Worm (Caenorhabditis elegans) whole organism, young adult: ENCODE measurements around the gene F43E2.1.

Source experiments
- B0019.2 ChIP-seq: fragments of 200-800 bp; sonication (Bioruptor generic); conservative IDR thresholded peaks from 2 replicates; pipeline ENCODE4 v1.3.6; 2022; ENCODE audit warnings: missing genetic modification reagents, missing genetic modification characterization, missing compliant biosample characterization
- F10E7.11 ChIP-seq: sonication (generic microtip); optimal IDR thresholded peaks from 2 replicates; lab custom pipeline; 2017; ENCODE audit warnings: mild to moderate bottlenecking, missing genetic modification characterization, moderate library complexity, missing compliant biosample characterization
- F22D6.2 ChIP-seq: sonication (generic microtip); optimal IDR thresholded peaks from 2 replicates; lab custom pipeline; 2016; ENCODE audit warnings: mild to moderate bottlenecking, missing genetic modification characterization, missing compliant biosample characterization
- F52B5.7 ChIP-seq: sonication (generic microtip); optimal IDR thresholded peaks from 2 replicates; lab custom pipeline; 2016; ENCODE audit warnings: mild to moderate bottlenecking, missing genetic modification characterization, missing compliant biosample characterization
- F57A8.1 ChIP-seq: fragments of 200-800 bp; sonication (Bioruptor generic); optimal IDR thresholded peaks from 2 replicates; lab custom pipeline; 2018; ENCODE audit warnings: mild to moderate bottlenecking, missing genetic modification characterization, moderate library complexity, missing compliant biosample characterization
- Y53G8AR.9 ChIP-seq: fragments of 200-800 bp; sonication (Bioruptor generic); conservative IDR thresholded peaks from 2 replicates; pipeline ENCODE4 v1.3.6; 2022; ENCODE audit warnings: missing genetic modification reagents, missing genetic modification characterization, missing compliant biosample characterization
- Y95B8A.8 ChIP-seq: fragments of 200-800 bp; sonication (Bioruptor generic); IDR thresholded peaks from 2 replicates; pipeline ENCODE4 v1.3.6; 2022; ENCODE audit warnings: missing genetic modification reagents, missing genetic modification characterization, missing compliant biosample characterization
- aptf-2 ChIP-seq: fragments of 200-800 bp; sonication (Bioruptor generic); conservative IDR thresholded peaks from 2 replicates; pipeline ENCODE4 v1.3.6; 2022; ENCODE audit warnings: missing genetic modification reagents, missing genetic modification characterization, missing compliant biosample characterization
- aptf-3 ChIP-seq: fragments of 200-800 bp; sonication (Bioruptor generic); IDR thresholded peaks from 2 replicates; pipeline ENCODE4 v1.3.6; 2022; ENCODE audit warnings: missing genetic modification characterization, missing compliant biosample characterization
- atf-7 ChIP-seq: sonication (generic microtip); optimal IDR thresholded peaks from 2 replicates; lab custom pipeline; 2017; ENCODE audit warnings: mild to moderate bottlenecking, missing genetic modification characterization, missing compliant biosample characterization
- bed-1 ChIP-seq: fragments of 200-800 bp; sonication (Bioruptor generic); IDR thresholded peaks from 2 replicates; pipeline ENCODE4 v1.3.6; 2022; ENCODE audit warnings: missing genetic modification reagents, missing genetic modification characterization, missing compliant biosample characterization
- bed-2 ChIP-seq: fragments of 200-800 bp; sonication (Bioruptor generic); IDR thresholded peaks from 2 replicates; pipeline ENCODE4 v1.3.6; 2022; ENCODE audit warnings: missing genetic modification reagents, missing genetic modification characterization, missing compliant biosample characterization
- ceh-79 ChIP-seq: sonication (generic microtip); optimal IDR thresholded peaks from 2 replicates; lab custom pipeline; 2017; ENCODE audit warnings: mild to moderate bottlenecking, missing genetic modification characterization, missing compliant biosample characterization
- dpl-1 ChIP-seq: fragments of 150-350 bp; optimal IDR thresholded peaks from 2 replicates; lab custom pipeline; 2014; ENCODE audit warnings: missing biosample characterization, missing genetic modification reagents, missing genetic modification characterization
- efl-1 ChIP-seq: fragments of 150-350 bp; optimal IDR thresholded peaks from 2 replicates; lab custom pipeline; 2014; ENCODE audit warnings: missing biosample characterization, missing genetic modification reagents, missing genetic modification characterization
- egl-18 ChIP-seq: fragments of 200-800 bp; sonication (Bioruptor generic); IDR thresholded peaks from 2 replicates; pipeline ENCODE4 v1.3.6; 2022; ENCODE audit warnings: missing genetic modification reagents, missing genetic modification characterization, missing compliant biosample characterization
- egl-44 ChIP-seq: fragments of 200-800 bp; sonication (Bioruptor generic); IDR thresholded peaks from 2 replicates; pipeline ENCODE4 v1.3.6; 2022; ENCODE audit warnings: missing genetic modification reagents, missing genetic modification characterization, missing compliant biosample characterization
- egrh-3 ChIP-seq: fragments of 200-800 bp; sonication (Bioruptor generic); IDR thresholded peaks from 2 replicates; pipeline ENCODE4 v1.3.6; 2022; ENCODE audit warnings: missing genetic modification reagents, missing genetic modification characterization, missing compliant biosample characterization
- ekl-4 ChIP-seq: fragments of 200-800 bp; sonication (Bioruptor generic); IDR thresholded peaks from 2 replicates; pipeline ENCODE4 v1.3.6; 2022; ENCODE audit warnings: missing genetic modification reagents, missing genetic modification characterization, missing compliant biosample characterization
- hlh-26 ChIP-seq: fragments of 200-800 bp; sonication (Bioruptor generic); conservative IDR thresholded peaks from 2 replicates; pipeline ENCODE4 v1.3.6; 2022; ENCODE audit warnings: missing genetic modification reagents, missing genetic modification characterization, missing compliant biosample characterization
- hmg-1.2 ChIP-seq: fragments of 200-800 bp; sonication (Bioruptor generic); IDR thresholded peaks from 2 replicates; pipeline ENCODE4 v1.3.6; 2022; ENCODE audit warnings: missing genetic modification reagents, missing genetic modification characterization, missing compliant biosample characterization
- hrde-1 ChIP-seq: sonication (generic microtip); optimal IDR thresholded peaks from 2 replicates; lab custom pipeline; 2016; ENCODE audit warnings: missing genetic modification characterization, mild to moderate bottlenecking, missing compliant biosample characterization, moderate library complexity, missing genotype, missing genetic modification reagents, borderline replicate concordance
- let-607 ChIP-seq, 2 experiments: fragments of 200-800 bp in 1 of 2; sonication (Bioruptor generic) in 1 of 2; sonication (generic microtip) in 1 of 2; optimal IDR thresholded peaks; 2 replicates each; lab custom pipeline; 2016 to 2018; ENCODE audit warnings: mild to moderate bottlenecking in 2 of 2, missing compliant biosample characterization in 2 of 2, missing genetic modification characterization in 2 of 2, moderate library complexity in 2 of 2, missing genotype in 1 of 2
- lin-40 ChIP-seq: sonication (generic microtip); optimal IDR thresholded peaks from 2 replicates; lab custom pipeline; 2016; ENCODE audit warnings: missing genetic modification characterization, mild to moderate bottlenecking, missing compliant biosample characterization, missing genotype, missing genetic modification reagents
- lsl-1 ChIP-seq: fragments of 200-800 bp; sonication (Bioruptor generic); optimal IDR thresholded peaks from 2 replicates; lab custom pipeline; 2018; ENCODE audit warnings: mild to moderate bottlenecking, missing genetic modification characterization, moderate library complexity, missing compliant biosample characterization
- lsy-27 ChIP-seq: sonication (generic microtip); optimal IDR thresholded peaks from 2 replicates; lab custom pipeline; 2017; ENCODE audit warnings: missing genetic modification characterization, mild to moderate bottlenecking, missing compliant biosample characterization, antibody characterized with exemption, missing genotype, borderline replicate concordance; ENCODE audit not compliant: insufficient read depth
- madf-10 ChIP-seq: sonication (generic microtip); optimal IDR thresholded peaks from 2 replicates; lab custom pipeline; 2016; ENCODE audit warnings: mild to moderate bottlenecking, missing genetic modification characterization, missing compliant biosample characterization
- madf-3 ChIP-seq: fragments of 200-800 bp; sonication (Bioruptor generic); IDR thresholded peaks from 2 replicates; pipeline ENCODE4 v1.3.6; 2022; ENCODE audit warnings: missing genetic modification reagents, missing genetic modification characterization, missing compliant biosample characterization
- madf-6 ChIP-seq: fragments of 200-800 bp; sonication (Bioruptor generic); IDR thresholded peaks from 2 replicates; pipeline ENCODE4 v1.3.6; 2022; ENCODE audit warnings: missing genetic modification reagents, missing genetic modification characterization, missing compliant biosample characterization
- mcd-1 ChIP-seq: fragments of 200-800 bp; sonication (Bioruptor generic); IDR thresholded peaks from 2 replicates; pipeline ENCODE4 v1.3.6; 2022; ENCODE audit warnings: missing genetic modification reagents, missing genetic modification characterization, missing compliant biosample characterization
- mes-4 ChIP-seq: sonication (generic microtip); optimal IDR thresholded peaks from 2 replicates; lab custom pipeline; 2016; ENCODE audit warnings: missing genotype, missing genetic modification characterization, missing compliant biosample characterization
- mxl-1 ChIP-seq: sonication (generic microtip); optimal IDR thresholded peaks from 2 replicates; lab custom pipeline; 2016; ENCODE audit warnings: missing genetic modification characterization, missing compliant biosample characterization
- nfya-1 ChIP-seq: sonication (generic microtip); optimal IDR thresholded peaks from 2 replicates; lab custom pipeline; 2017; ENCODE audit warnings: antibody characterized with exemption, missing compliant biosample characterization, missing genetic modification characterization, borderline replicate concordance; ENCODE audit not compliant: insufficient read depth
- nfya-2 ChIP-seq: fragments of 200-800 bp; sonication (Bioruptor generic); IDR thresholded peaks from 2 replicates; pipeline ENCODE4 v1.3.6; 2022; ENCODE audit warnings: missing genetic modification reagents, missing genetic modification characterization, missing compliant biosample characterization
- nfyb-1 ChIP-seq: fragments of 200-800 bp; sonication (Bioruptor generic); IDR thresholded peaks from 2 replicates; pipeline ENCODE4 v1.3.6; 2022; ENCODE audit warnings: missing genetic modification reagents, missing genetic modification characterization, missing compliant biosample characterization
- nhr-120 ChIP-seq: fragments of 200-800 bp; sonication (Bioruptor generic); IDR thresholded peaks from 2 replicates; pipeline ENCODE4 v1.3.6; 2022; ENCODE audit warnings: missing genetic modification characterization, missing compliant biosample characterization
- nhr-179 ChIP-seq: sonication (generic microtip); optimal IDR thresholded peaks from 2 replicates; lab custom pipeline; 2016; ENCODE audit warnings: mild to moderate bottlenecking, missing genetic modification characterization, missing compliant biosample characterization
- nhr-80 ChIP-seq: sonication (generic microtip); optimal IDR thresholded peaks from 2 replicates; lab custom pipeline; 2016; ENCODE audit warnings: missing genetic modification characterization, missing compliant biosample characterization
- pbrm-1 ChIP-seq: fragments of 200-800 bp; sonication (Bioruptor generic); IDR thresholded peaks from 2 replicates; pipeline ENCODE4 v1.3.6; 2022; ENCODE audit warnings: missing genetic modification reagents, missing genetic modification characterization, missing compliant biosample characterization
- pha-4 ChIP-seq: fragments of 150-350 bp; sonication (generic microtip); optimal IDR thresholded peaks from 2 replicates; lab custom pipeline; 2014; ENCODE audit warnings: missing biosample characterization, missing genetic modification reagents, missing genetic modification characterization
- rcor-1 ChIP-seq: fragments of 200-800 bp; sonication (Bioruptor generic); IDR thresholded peaks from 2 replicates; pipeline ENCODE4 v1.3.6; 2022; ENCODE audit warnings: missing genetic modification reagents, missing genetic modification characterization, missing compliant biosample characterization
- snpc-1.1 ChIP-seq: sonication (generic microtip); optimal IDR thresholded peaks from 2 replicates; lab custom pipeline; 2017; ENCODE audit warnings: missing genetic modification characterization, mild to moderate bottlenecking, missing compliant biosample characterization, antibody characterized with exemption, moderate library complexity, missing genotype, missing genetic modification reagents; ENCODE audit not compliant: insufficient read depth
- snpc-3.4 ChIP-seq: sonication (generic microtip); optimal IDR thresholded peaks from 2 replicates; lab custom pipeline; 2017; ENCODE audit warnings: missing genetic modification characterization, mild to moderate bottlenecking, missing compliant biosample characterization, antibody characterized with exemption, moderate library complexity, missing genotype, missing genetic modification reagents
- tbp1 ChIP-seq: fragments of 200-800 bp; sonication (Bioruptor generic); optimal IDR thresholded peaks from 2 replicates; lab custom pipeline; 2018; ENCODE audit warnings: mild to moderate bottlenecking, missing genetic modification characterization, missing compliant biosample characterization
- tlf-1 ChIP-seq: fragments of 200-800 bp; sonication (Bioruptor generic); optimal IDR thresholded peaks from 2 replicates; lab custom pipeline; 2018; ENCODE audit warnings: mild to moderate bottlenecking, missing genetic modification characterization, missing compliant biosample characterization
- zfh-2 ChIP-seq: fragments of 200-800 bp; sonication (Bioruptor generic); conservative IDR thresholded peaks from 2 replicates; pipeline ENCODE4 v1.3.6; 2022; ENCODE audit warnings: missing genetic modification reagents, missing genetic modification characterization, missing compliant biosample characterization
- ztf-18 ChIP-seq: sonication (generic microtip); optimal IDR thresholded peaks from 2 replicates; lab custom pipeline; 2016; ENCODE audit warnings: missing genotype, mild to moderate bottlenecking, missing genetic modification characterization, missing compliant biosample characterization
- ztf-28 ChIP-seq: fragments of 200-800 bp; sonication (Bioruptor generic); IDR thresholded peaks from 2 replicates; pipeline ENCODE4 v1.3.6; 2022; ENCODE audit warnings: missing genetic modification reagents, missing genetic modification characterization, missing compliant biosample characterization
- ztf-3 ChIP-seq: fragments of 200-800 bp; sonication (Bioruptor generic); optimal IDR thresholded peaks from 2 replicates; lab custom pipeline; 2018; ENCODE audit warnings: mild to moderate bottlenecking, missing genetic modification characterization, missing compliant biosample characterization

F43E2.1 gene

DNA sequence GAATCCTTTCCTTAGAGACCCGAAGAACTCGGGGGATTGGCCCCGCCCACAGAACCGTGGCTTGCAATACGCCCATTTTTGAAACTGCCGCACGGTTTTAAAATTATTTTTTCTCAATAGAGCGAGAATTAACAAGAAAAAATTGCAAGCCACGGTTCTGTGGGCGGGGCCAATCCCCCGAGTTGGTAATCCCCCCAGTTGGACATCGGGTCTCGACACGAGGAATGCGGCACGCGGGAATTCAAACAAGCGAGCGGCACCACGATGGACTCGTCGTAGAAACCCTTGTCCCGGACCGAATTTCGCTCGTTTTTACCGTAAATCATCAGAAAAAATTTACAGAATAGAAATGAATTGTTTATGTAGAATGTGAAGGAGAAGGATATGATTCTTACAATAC is 22.1 kb upstream of the F43E2.1 start:
- TF ChIP-seq Y95B8A.8 (GFP tag; lab: Robert Waterston, UW) (no peak), nfyb-1 (GFP tag; lab: Robert Waterston, UW) (no peak), nhr-179 (no peak), bed-1 (no peak), dpl-1 (GFP tag; lab: Kevin White, UChicago) (peak; percentile 40), efl-1 (peak; percentile 73), egl-18 (GFP tag; lab: Robert Waterston, UW) (no peak), nfya-1 (tag; lab: Kevin White, UChicago) (no peak), madf-3 (GFP tag; lab: Robert Waterston, UW) (no peak), F10E7.11 (tag; lab: Kevin White, UChicago) (no peak), nhr-120 (no peak), hmg-1.2 (GFP tag; lab: Robert Waterston, UW) (peak; percentile 30; the same call in 1 of the 2 replicates), ceh-79 (tag; lab: Kevin White, UChicago) (no peak), atf-7 (no peak), pbrm-1 (GFP tag; lab: Robert Waterston, UW) (0 out of 2 replicates have a peak, but pooled peaks have one; percentile 16), nfya-2 (GFP tag; lab: Robert Waterston, UW) (no peak), ekl-4 (no peak), lsl-1 (GFP tag; lab: Kevin White, UChicago) (peak; percentile 65), snpc-1.1 (tag; lab: Kevin White, UChicago) (no peak), lin-40 (tag; lab: Kevin White, UChicago) (no peak), egl-44 (no peak), nhr-80 (tag; lab: Kevin White, UChicago) (no peak), ztf-28 (GFP tag; lab: Robert Waterston, UW) (no peak), F52B5.7 (tag; lab: Kevin White, UChicago) (no peak), madf-6 (GFP tag; lab: Robert Waterston, UW) (peak; percentile 79), egrh-3 (GFP tag; lab: Robert Waterston, UW) (peak; percentile 29; the same call in 1 of the 2 replicates), snpc-3.4 (tag; lab: Kevin White, UChicago) (no peak), zfh-2 (no peak), ztf-3 (GFP tag; lab: Kevin White, UChicago) (no peak), bed-2 (GFP tag; lab: Robert Waterston, UW) (no peak), aptf-3 (no peak), Y53G8AR.9 (GFP tag; lab: Robert Waterston, UW) (no peak), hrde-1 (no peak), tlf-1 (GFP tag; lab: Kevin White, UChicago) (no peak), mes-4 (tag; lab: Kevin White, UChicago) (no peak), mcd-1 (peak; percentile 69), mxl-1 (tag; lab: Kevin White, UChicago) (no peak), F57A8.1 (no peak), rcor-1 (GFP tag; lab: Robert Waterston, UW) (peak; percentile 65), let-607 (tag; optimal IDR thresholded peaks at IDR 0.05; lab: Kevin White, UChicago) (no peak), lsy-27 (tag; lab: Kevin White, UChicago) (no peak), hlh-26 (no peak), F22D6.2 (no peak), aptf-2 (GFP tag; lab: Robert Waterston, UW) (0 out of 2 replicates have a peak, but pooled peaks have one; percentile 22), B0019.2 (GFP tag; lab: Robert Waterston, UW) (no peak), madf-10 (no peak), tbp1 (GFP tag; lab: Kevin White, UChicago) (no peak), pha-4 (tag; lab: Kevin White, UChicago) (no peak), ztf-18 (tag; lab: Kevin White, UChicago) (peak; percentile 30)
